Fruit fly (Drosophila melanogaster) whole organism, pupa: Measurements from ENCODE around the gene Men-b.

Source experiments
- CG10348 ChIP-seq: fragments of 200-800 bp; sonication (Bioruptor generic); IDR thresholded peaks from 2 replicates; pipeline ENCODE4 v1.3.6; 2022; ENCODE audit warnings: missing biosample characterization, missing genetic modification characterization
- CG12605 ChIP-seq: fragments of 200-800 bp; sonication (Bioruptor generic); IDR thresholded peaks from 2 replicates; pipeline ENCODE4 v1.3.6; 2022; ENCODE audit warnings: missing biosample characterization, missing genetic modification characterization
- CG13204 ChIP-seq: fragments of 200-800 bp; sonication (Bioruptor generic); optimal IDR thresholded peaks from 2 replicates; lab custom pipeline; 2018; ENCODE audit warnings: missing biosample characterization, mild to moderate bottlenecking, missing genetic modification characterization, moderate library complexity
- CG17806 ChIP-seq: fragments of 200-800 bp; sonication (Bioruptor generic); optimal IDR thresholded peaks from 2 replicates; lab custom pipeline; 2018; ENCODE audit warnings: missing biosample characterization, mild to moderate bottlenecking, missing genetic modification characterization, moderate library complexity
- CG32121 ChIP-seq: fragments of 200-800 bp; sonication (Bioruptor generic); IDR thresholded peaks from 2 replicates; pipeline ENCODE4 v1.3.6; 2022; ENCODE audit warnings: missing biosample characterization, missing genetic modification characterization
- CG8159 ChIP-seq: fragments of 200-800 bp; sonication (Bioruptor generic); optimal IDR thresholded peaks from 3 replicates; lab custom pipeline; 2018; ENCODE audit warnings: missing biosample characterization, mild to moderate bottlenecking, missing genetic modification characterization, moderate library complexity
- D1 ChIP-seq: fragments of 200-800 bp; sonication (Bioruptor generic); optimal IDR thresholded peaks from 2 replicates; lab custom pipeline; 2018; ENCODE audit warnings: missing biosample characterization, mild to moderate bottlenecking, missing genetic modification characterization, moderate library complexity
- EcR ChIP-seq: fragments of 200-800 bp; sonication (Bioruptor generic); optimal IDR thresholded peaks from 3 replicates; lab custom pipeline; 2019; ENCODE audit warnings: missing biosample characterization, missing genetic modification characterization, mild to moderate bottlenecking, moderate library complexity, missing genetic modification reagents
- Ets98B ChIP-seq: fragments of 200-800 bp; sonication (Bioruptor generic); IDR thresholded peaks from 2 replicates; pipeline ENCODE4 v1.3.6; 2022; ENCODE audit warnings: missing biosample characterization, missing genetic modification characterization
- Pif1B ChIP-seq: fragments of 200-800 bp; sonication (Bioruptor generic); optimal IDR thresholded peaks from 3 replicates; lab custom pipeline; 2016; ENCODE audit warnings: missing biosample characterization, missing genetic modification characterization
- Snoo ChIP-seq: fragments of 200-800 bp; sonication (Bioruptor generic); optimal IDR thresholded peaks from 3 replicates; lab custom pipeline; 2017; ENCODE audit warnings: missing biosample characterization, mild to moderate bottlenecking, missing genetic modification characterization, inconsistent platforms
- fd96Ca ChIP-seq: fragments of 200-800 bp; sonication (Bioruptor generic); IDR thresholded peaks from 3 replicates; pipeline ENCODE4 v1.3.6; 2022; ENCODE audit warnings: missing biosample characterization, missing genetic modification characterization
- gl ChIP-seq: fragments of 200-800 bp; sonication (Bioruptor generic); optimal IDR thresholded peaks from 2 replicates; lab custom pipeline; 2018; ENCODE audit warnings: missing biosample characterization, mild to moderate bottlenecking, missing genetic modification characterization
- rn ChIP-seq: fragments of 200-800 bp; sonication (Bioruptor generic); IDR thresholded peaks from 2 replicates; pipeline ENCODE4 v1.3.6; 2022; ENCODE audit warnings: missing biosample characterization, missing genetic modification characterization

DNA sequence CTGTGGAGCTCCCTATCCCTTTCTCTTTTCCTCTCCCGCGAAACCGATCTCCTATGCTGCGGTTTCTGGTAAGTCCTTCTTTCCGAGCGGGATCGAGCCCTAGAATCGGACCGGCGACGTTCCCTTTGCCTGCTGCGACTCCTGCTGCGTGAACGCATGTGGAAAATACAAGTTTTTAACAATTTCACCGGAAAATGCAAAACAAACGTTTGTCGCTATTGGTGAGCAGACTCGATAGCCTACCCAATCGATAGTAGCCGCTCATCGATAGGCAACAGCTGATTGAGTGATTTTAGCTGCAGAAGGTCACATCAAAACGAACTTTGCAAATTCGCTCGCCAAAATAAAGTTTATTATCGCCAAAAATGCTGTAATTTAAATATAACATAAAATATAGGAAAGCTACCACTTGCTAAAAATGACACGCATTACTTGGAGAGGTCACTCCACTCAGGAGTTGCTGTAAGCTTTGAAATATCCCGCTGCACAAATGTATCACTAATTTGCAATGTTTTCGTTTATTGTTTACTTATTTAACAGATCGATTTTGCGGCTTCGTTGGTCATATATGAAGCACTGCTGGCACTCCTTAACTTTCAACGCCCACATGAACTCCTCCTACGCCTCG lies 34.9 kb upstream of the Men-b start, which contains the start of the genes CG6066 and CG5880:
- TF ChIP-seq CG10348 (GFP tag; lab: Robert Waterston, UW) (no peak), fd96Ca (GFP tag; lab: Robert Waterston, UW) (no peak), CG12605 (no peak), Snoo (no peak), Ets98B (GFP tag; lab: Robert Waterston, UW) (no peak), CG32121 (GFP tag; lab: Robert Waterston, UW) (no peak), Pif1B (GFP tag; lab: Kevin White, UChicago) (no peak), CG13204 (no peak), CG17806 (tag; lab: Kevin White, UChicago) (no peak), D1 (tag; lab: Kevin White, UChicago) (no peak), rn (GFP tag; lab: Robert Waterston, UW) (no peak), EcR (no peak), CG8159 (tag; lab: Kevin White, UChicago) (no peak), gl (tag; lab: Kevin White, UChicago) (no peak)
